Worm (Caenorhabditis elegans): Measurements from ENCODE around the gene B0244.9.

The B0244.9 gene

ce11 chrIII:5715467-5715866, 15.4 kb downstream of the B0244.9 start (continued):
- peak; percentile 23; the same call in 1 of the 2 replicates for TF ChIP-seq mdt-29 (GFP tag; IDR thresholded peaks at IDR 0.05)
- TF ChIP-seq Y105C5A.15 (GFP tag; IDR thresholded peaks at IDR 0.05): peak; percentile 38; the same call in 1 of the 2 replicates
- TF ChIP-seq nhr-48 (tag; optimal IDR thresholded peaks at IDR 0.05): peak; percentile 41
- no peak for TF ChIP-seq zfp-2 (tag; optimal IDR thresholded peaks at IDR 0.05)
- peak; percentile 57; the same call in 1 of the 2 replicates for TF ChIP-seq snpc-1.2 (GFP tag; IDR thresholded peaks at IDR 0.05)
- no peak for TF ChIP-seq ztf-11 (tag; optimal IDR thresholded peaks at IDR 0.05)
- peak; percentile 80 for TF ChIP-seq hlh-11 (tag; optimal IDR thresholded peaks at IDR 0.05)
- TF ChIP-seq skn-1 (tag; optimal IDR thresholded peaks at IDR 0.05): no peak
- peak; percentile 63 for TF ChIP-seq dve-1 (tag; optimal IDR thresholded peaks at IDR 0.05; ENCODE audit: insufficient read depth)
- TF ChIP-seq ceh-82 (tag; optimal IDR thresholded peaks at IDR 0.05): no peak
- peak; percentile 38 for TF ChIP-seq jun-1 (tag; optimal IDR thresholded peaks at IDR 0.05)
- TF ChIP-seq nhr-42 (GFP tag; IDR thresholded peaks at IDR 0.05): no peak
- TF ChIP-seq ceh-32 (tag; optimal IDR thresholded peaks at IDR 0.05; ENCODE audit: poor library complexity): no peak
- TF ChIP-seq madf-5 (GFP tag; IDR thresholded peaks at IDR 0.05): no peak
- TF ChIP-seq dmd-6 (GFP tag; IDR thresholded peaks at IDR 0.05): peak; percentile 39
- peak in 1 of 2 experiments; percentile 93 for TF ChIP-seq unc-62 (GFP tag; optimal IDR thresholded peaks at IDR 0.05 in 1 of 2)
- TF ChIP-seq unc-62 (tag; optimal IDR thresholded peaks at IDR 0.05): no peak
- peak; percentile 70 for TF ChIP-seq mxl-3 (GFP tag; optimal IDR thresholded peaks at IDR 0.05)
- TF ChIP-seq lin-38 (GFP tag; IDR thresholded peaks at IDR 0.05): peak; percentile 49; the same call in 1 of the 2 replicates
- no peak for TF ChIP-seq ceh-62 (tag; optimal IDR thresholded peaks at IDR 0.05)
- peak; percentile 37 to 68 for TF ChIP-seq lsy-2 (tag; optimal IDR thresholded peaks at IDR 0.05)

ce11 chrIII:5714984-5715454, 15.8 kb downstream of the B0244.9 start:
- TF ChIP-seq ces-1 (GFP tag; optimal IDR thresholded peaks at IDR 0.05) (no peak), lin-13 (GFP tag; optimal IDR thresholded peaks at IDR 0.05) (no peak), lin-38 (GFP tag; IDR thresholded peaks at IDR 0.05) (no peak), ceh-62 (tag; optimal IDR thresholded peaks at IDR 0.05) (no peak), egl-43 (GFP tag; IDR thresholded peaks at IDR 0.05) (no peak), F49E8.2 (tag; optimal IDR thresholded peaks at IDR 0.05; ENCODE audit: borderline replicate concordance) (no peak), R02D3.7 (tag; optimal IDR thresholded peaks at IDR 0.05) (no peak), skn-1 (tag; optimal IDR thresholded peaks at IDR 0.05) (no peak), mep-1 (tag; optimal IDR thresholded peaks at IDR 0.05) (no peak), zag-1 (tag; optimal IDR thresholded peaks at IDR 0.05) (no peak), ztf-7 (tag; optimal IDR thresholded peaks at IDR 0.05) (no peak), mes-2 (tag; optimal IDR thresholded peaks at IDR 0.05; ENCODE audit: poor library complexity, severe bottlenecking) (peak; percentile 50), zip-11 (GFP tag; IDR thresholded peaks at IDR 0.05) (no peak), ztf-11 (tag; optimal IDR thresholded peaks at IDR 0.05) (no peak), ama-1 (optimal IDR thresholded peaks at IDR 0.05) (peak; percentile 33), hlh-11 (tag; optimal IDR thresholded peaks at IDR 0.05) (no peak), lin-15B (tag; optimal IDR thresholded peaks at IDR 0.05) (no peak), mxl-3 (GFP tag; optimal IDR thresholded peaks at IDR 0.05) (no peak), dve-1 (tag; optimal IDR thresholded peaks at IDR 0.05; ENCODE audit: insufficient read depth) (no peak), nhr-237 (tag; optimal IDR thresholded peaks at IDR 0.05) (no peak), hlh-30 (tag; optimal IDR thresholded peaks at IDR 0.05; ENCODE audit: insufficient read depth) (peak; percentile 74), zip-2 (tag; optimal IDR thresholded peaks at IDR 0.05) (no peak), ceh-44 (GFP tag; IDR thresholded peaks at IDR 0.05) (no peak), daf-16 (GFP tag; optimal IDR thresholded peaks at IDR 0.05) (no peak), daf-16 (tag; optimal IDR thresholded peaks at IDR 0.05) (peak; percentile 8), spr-3 (GFP tag; optimal IDR thresholded peaks at IDR 0.05) (no peak), aha-1 (tag) (peak; percentile 55), ceh-20 (GFP tag; IDR thresholded peaks at IDR 0.05) (no peak; the same call in 1 of the 2 replicates), egl-27 (tag; optimal IDR thresholded peaks at IDR 0.05) (no peak), nhr-41 (GFP tag; IDR thresholded peaks at IDR 0.05) (no peak), pha-4 (GFP tag; IDR thresholded peaks at IDR 0.05) (no peak), pha-4 (tag; optimal IDR thresholded peaks at IDR 0.05) (no peak), madf-5 (GFP tag; IDR thresholded peaks at IDR 0.05) (0 out of 4 replicates have a peak, but pooled peaks of 1 of the 2 experiments have one; percentile 53), vab-7 (GFP tag; IDR thresholded peaks at IDR 0.05) (no peak), tag-97 (GFP tag; IDR thresholded peaks at IDR 0.05) (0 out of 2 replicates have a peak, but pooled peaks have one; percentile 25), unc-62 (GFP tag; optimal IDR thresholded peaks at IDR 0.05 in 1 of 2) (peak in 1 of 2 experiments; percentile 76), unc-62 (tag; optimal IDR thresholded peaks at IDR 0.05) (no peak), php-3 (GFP tag; IDR thresholded peaks at IDR 0.05) (no peak)

All from whole organism, L4 larva.